Worm (Caenorhabditis elegans) whole organism, L3 larva: ENCODE data around the gene F53F8.6.
A peak's percentile ranks its signal among the peaks of the same experiment; 100 is the strongest.

Experiments
- ceh-16 ChIP-seq: sonication (generic microtip); optimal IDR thresholded peaks from 2 replicates; lab custom pipeline; 2017; ENCODE audit warnings: missing biosample characterization, missing genetic modification characterization
- eor-1 ChIP-seq, 2 experiments: fragments of 150-350 bp; optimal IDR thresholded peaks; 2 replicates each; lab custom pipeline; 2014 to 2018; ENCODE audit warnings: missing biosample characterization in 2 of 2, missing genetic modification characterization in 2 of 2
- jun-1 ChIP-seq: fragments of 150-350 bp; optimal IDR thresholded peaks from 2 replicates; lab custom pipeline; 2014; ENCODE audit warnings: missing biosample characterization, missing genetic modification reagents, missing genetic modification characterization
- lin-15B ChIP-seq: fragments of 150-350 bp; optimal IDR thresholded peaks from 2 replicates; lab custom pipeline; 2014; ENCODE audit warnings: missing biosample characterization, missing genetic modification characterization
- nhr-67 ChIP-seq: fragments of 150-350 bp; optimal IDR thresholded peaks from 2 replicates; lab custom pipeline; 2014; ENCODE audit warnings: missing biosample characterization, missing genetic modification characterization
- nhr-76 ChIP-seq: fragments of 150-350 bp; sonication (generic microtip); optimal IDR thresholded peaks from 5 replicates; lab custom pipeline; 2014; ENCODE audit warnings: missing biosample characterization, missing genetic modification characterization
- nhr-77 ChIP-seq: fragments of 150-350 bp; optimal IDR thresholded peaks from 2 replicates; lab custom pipeline; 2014; ENCODE audit warnings: missing biosample characterization, missing genetic modification characterization
- pha-4 ChIP-seq: fragments of 150-350 bp; optimal IDR thresholded peaks from 2 replicates; lab custom pipeline; 2014; ENCODE audit warnings: missing biosample characterization, missing genetic modification reagents, missing genetic modification characterization
- pqm-1 ChIP-seq: fragments of 150-350 bp; optimal IDR thresholded peaks from 2 replicates; lab custom pipeline; 2017; ENCODE audit warnings: missing biosample characterization, missing genetic modification characterization, inconsistent platforms
- skn-1 ChIP-seq: fragments of 150-350 bp; optimal IDR thresholded peaks from 2 replicates; lab custom pipeline; 2014; ENCODE audit warnings: missing biosample characterization, missing genetic modification characterization
- snpc-4 ChIP-seq: fragments of 150-350 bp; optimal IDR thresholded peaks from 2 replicates; lab custom pipeline; 2014; ENCODE audit warnings: missing biosample characterization, missing genetic modification characterization
- unc-62 ChIP-seq: fragments of 150-350 bp; sonication (generic microtip); optimal IDR thresholded peaks from 4 replicates; lab custom pipeline; 2014; ENCODE audit warnings: missing biosample characterization, missing genetic modification reagents, missing genetic modification characterization
- zag-1 ChIP-seq: fragments of 150-350 bp; optimal IDR thresholded peaks from 2 replicates; lab custom pipeline; 2014; ENCODE audit warnings: missing biosample characterization, missing genetic modification characterization
- ztf-11 ChIP-seq: fragments of 150-350 bp; optimal IDR thresholded peaks from 2 replicates; lab custom pipeline; 2014; ENCODE audit warnings: missing biosample characterization, missing genetic modification characterization

- TF ChIP-seq pqm-1 (tag; lab: Kevin White, UChicago), result no peak
- TF ChIP-seq lin-15B (tag; lab: Kevin White, UChicago), result no peak
- no peak for TF ChIP-seq nhr-77
- no peak for TF ChIP-seq nhr-76 (tag; lab: Kevin White, UChicago)
- no peak for TF ChIP-seq zag-1
- no peak for TF ChIP-seq ztf-11 (tag; lab: Kevin White, UChicago)
- no peak for TF ChIP-seq unc-62
- no peak for TF ChIP-seq ceh-16 (tag; lab: Kevin White, UChicago)
- TF ChIP-seq snpc-4 (tag; lab: Kevin White, UChicago), result no peak
- TF ChIP-seq jun-1 (tag; lab: Kevin White, UChicago), result no peak
- TF ChIP-seq skn-1 (tag; lab: Kevin White, UChicago), result no peak
- TF ChIP-seq eor-1 (tag; optimal IDR thresholded peaks at IDR 0.05; lab: Kevin White, UChicago), result no peak
- TF ChIP-seq nhr-67 (tag; lab: Kevin White, UChicago), result no peak
- peak; percentile 1 for TF ChIP-seq pha-4 (tag; lab: Kevin White, UChicago)
Measured at ce11 chrV:20713620-20714019, 9.6 kb downstream of the F53F8.6 start, which contains the start of gene Y44A6C.1.
